Fruit fly (Drosophila melanogaster): ENCODE results near the gene Surf1.

DNA sequence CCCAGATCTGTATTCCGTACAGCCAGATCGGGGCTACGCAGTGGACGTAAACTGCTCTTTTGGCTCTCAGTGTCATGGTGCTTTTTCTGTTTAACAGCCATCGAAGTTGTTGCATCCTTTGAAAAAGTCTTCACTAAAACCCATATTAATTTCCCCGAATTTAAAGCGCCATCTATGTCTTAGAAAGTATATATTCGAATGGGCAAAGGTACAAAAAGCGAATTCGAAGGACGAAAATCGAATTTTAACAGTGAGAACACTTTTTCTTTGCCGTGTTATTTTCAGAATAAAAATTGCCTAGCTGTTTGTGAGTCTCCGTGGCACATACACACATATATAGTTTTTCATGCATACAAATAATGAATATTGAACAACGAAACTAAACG is 37.2 kb downstream of the Surf1 start:
- TF ChIP-seq Myc (optimal IDR thresholded peaks at IDR 0.05) = no peak
- TF ChIP-seq h (optimal IDR thresholded peaks at IDR 0.05) = no peak
- no peak for TF ChIP-seq psq (optimal IDR thresholded peaks at IDR 0.05)
- TF ChIP-seq insv (optimal IDR thresholded peaks at IDR 0.05) = no peak
